Fruit fly (Drosophila melanogaster) Kc167 (cell line): ENCODE measurements around the gene JhI-21.

Experiments
- Myc ChIP-seq: fragments of >200 bp; optimal IDR thresholded peaks from 2 replicates; lab custom pipeline; 2017; ENCODE audit warnings: missing external identifiers
- Sin3A ChIP-seq: fragments of >200 bp; optimal IDR thresholded peaks from 2 replicates; lab custom pipeline; 2018; ENCODE audit warnings: missing external identifiers
- h ChIP-seq: fragments of >200 bp; optimal IDR thresholded peaks from 3 replicates; lab custom pipeline; 2018; ENCODE audit warnings: missing external identifiers
- psq ChIP-seq: fragments of >200 bp; optimal IDR thresholded peaks from 2 replicates; lab custom pipeline; 2017; ENCODE audit warnings: missing external identifiers

- no peak for TF ChIP-seq Myc
- no peak for TF ChIP-seq h
- no peak for TF ChIP-seq psq
- no peak for TF ChIP-seq Sin3A (lab: Kevin White, UChicago)
These were observed at the start of gene JhI-21, which contains the start of the genes RpL7-like and CG34164 for dm6 chr2L:12055837-12056388.
